Worm (Caenorhabditis elegans) whole organism, late embryonic: ENCODE measurements around the gene gly-12.

Experiments
- dve-1 ChIP-seq: sonication (generic microtip); optimal IDR thresholded peaks from 2 replicates; lab custom pipeline; 2017; ENCODE audit warnings: antibody characterized with exemption, mild to moderate bottlenecking, missing genetic modification characterization, missing compliant biosample characterization
- hlh-15 ChIP-seq: sonication (generic microtip); optimal IDR thresholded peaks from 2 replicates; lab custom pipeline; 2016; ENCODE audit warnings: missing genetic modification characterization, missing compliant biosample characterization
- lim-6 ChIP-seq: sonication (generic microtip); optimal IDR thresholded peaks from 2 replicates; lab custom pipeline; 2016; ENCODE audit warnings: missing genetic modification characterization, missing compliant biosample characterization
- nhr-11 ChIP-seq: fragments of 150-350 bp; optimal IDR thresholded peaks from 2 replicates; lab custom pipeline; 2014; ENCODE audit warnings: missing biosample characterization, missing genetic modification characterization
- pag-3 ChIP-seq: sonication (generic microtip); optimal IDR thresholded peaks from 2 replicates; lab custom pipeline; 2016; ENCODE audit warnings: missing compliant biosample characterization, missing genetic modification characterization, borderline replicate concordance
- rnt-1 ChIP-seq: sonication (generic microtip); optimal IDR thresholded peaks from 2 replicates; lab custom pipeline; 2016; ENCODE audit warnings: missing genetic modification characterization, missing compliant biosample characterization
- sox-2 ChIP-seq: fragments of 200-800 bp; sonication (Bioruptor generic); IDR thresholded peaks from 2 replicates; pipeline ENCODE4 v1.3.6; 2022; ENCODE audit warnings: missing genetic modification reagents, missing genetic modification characterization, missing compliant biosample characterization
- unc-42 ChIP-seq: sonication (generic microtip); optimal IDR thresholded peaks from 2 replicates; lab custom pipeline; 2016; ENCODE audit warnings: missing genotype, missing genetic modification characterization, missing compliant biosample characterization

- no peak for TF ChIP-seq unc-42 (tag; lab: Kevin White, UChicago)
- no peak for TF ChIP-seq hlh-15
- no peak for TF ChIP-seq sox-2 (GFP tag; lab: Robert Waterston, UW)
- no peak for TF ChIP-seq lim-6 (tag; lab: Kevin White, UChicago)
- no peak for TF ChIP-seq dve-1 (tag; lab: Kevin White, UChicago)
- TF ChIP-seq pag-3 (tag; lab: Kevin White, UChicago), result no peak
- TF ChIP-seq rnt-1 (tag; lab: Kevin White, UChicago), result no peak
- TF ChIP-seq nhr-11, result no peak
Observed at ce11 chrX:7464389-7464788, 21.3 kb upstream of the gly-12 start.
